Worm (Caenorhabditis elegans): ENCODE measurements around the gene F49C12.6.

The F49C12.6 gene

ce11 chrIV:9308975-9309374 lies at the start of gene F49C12.6:
F49C12.6 (minus strand) TSS chrIV:9309075.
- TF ChIP-seq him-1 (tag; optimal IDR thresholded peaks at IDR 0.05) (no peak), W03F9.2 (tag; optimal IDR thresholded peaks at IDR 0.05) (no peak), dao-5 (tag; optimal IDR thresholded peaks at IDR 0.05) (no peak)

- no peak for TF ChIP-seq W03F9.2 (tag; optimal IDR thresholded peaks at IDR 0.05)
- no peak for TF ChIP-seq him-1 (tag; optimal IDR thresholded peaks at IDR 0.05)
- TF ChIP-seq dao-5 (tag; optimal IDR thresholded peaks at IDR 0.05): no peak
Measured at ce11 chrIV:9353728-9354127, 44.9 kb upstream of the F49C12.6 start.

ce11 chrIV:9343102-9343599 lies 34.3 kb upstream of the F49C12.6 start, which contains the start of gene pigc-1:
pigc-1 (minus strand) TSS chrIV:9343152.
- peak; percentile 1 for TF ChIP-seq W03F9.2 (tag; optimal IDR thresholded peaks at IDR 0.05)
- TF ChIP-seq him-1 (tag; optimal IDR thresholded peaks at IDR 0.05): no peak

- TF ChIP-seq dao-5 (tag; optimal IDR thresholded peaks at IDR 0.05) (no peak), W03F9.2 (tag; optimal IDR thresholded peaks at IDR 0.05) (peak; percentile 22)
Measured at ce11 chrIV:9341591-9341990, 32.7 kb upstream of the F49C12.6 start, which contains the start of gene vps-26. vps-26 (minus strand) TSS chrIV:9341790.

ce11 chrIV:9339205-9339604 lies 30.3 kb upstream of the F49C12.6 start, which contains the start of gene T20D3.6:
T20D3.6 (minus strand) TSS chrIV:9339305.
- no peak for TF ChIP-seq him-1 (tag; optimal IDR thresholded peaks at IDR 0.05)
- TF ChIP-seq dao-5 (tag; optimal IDR thresholded peaks at IDR 0.05): no peak
- no peak for TF ChIP-seq W03F9.2 (tag; optimal IDR thresholded peaks at IDR 0.05)

- no peak for TF ChIP-seq him-1 (tag; optimal IDR thresholded peaks at IDR 0.05)
- no peak for TF ChIP-seq dao-5 (tag; optimal IDR thresholded peaks at IDR 0.05)
- no peak for TF ChIP-seq W03F9.2 (tag; optimal IDR thresholded peaks at IDR 0.05)
Measured at ce11 chrIV:9336538-9337090, 27.7 kb upstream of the F49C12.6 start, which contains the start of gene T20D3.5. T20D3.5 (plus strand) TSS chrIV:9337040.

ce11 chrIV:9335552-9336251 lies 26.8 kb upstream of the F49C12.6 start, which contains the start of the genes coa-4 and T20D3.14:
coa-4 (minus strand) TSS chrIV:9335602.
T20D3.14 (minus strand) TSS chrIV:9335909.
- TF ChIP-seq him-1 (tag; optimal IDR thresholded peaks at IDR 0.05) (no peak), W03F9.2 (tag; optimal IDR thresholded peaks at IDR 0.05) (no peak), dao-5 (tag; optimal IDR thresholded peaks at IDR 0.05) (no peak)

ce11 chrIV:9333007-9333406 lies 24.1 kb upstream of the F49C12.6 start:
- TF ChIP-seq dao-5 (tag; optimal IDR thresholded peaks at IDR 0.05): no peak
- no peak for TF ChIP-seq W03F9.2 (tag; optimal IDR thresholded peaks at IDR 0.05)
- TF ChIP-seq him-1 (tag; optimal IDR thresholded peaks at IDR 0.05): no peak

- no peak for TF ChIP-seq W03F9.2 (tag; optimal IDR thresholded peaks at IDR 0.05)
- TF ChIP-seq him-1 (tag; optimal IDR thresholded peaks at IDR 0.05): no peak
- TF ChIP-seq dao-5 (tag; optimal IDR thresholded peaks at IDR 0.05): no peak
Measured at ce11 chrIV:9330755-9331154, 21.9 kb upstream of the F49C12.6 start, which contains the start of gene nspg-7.1. nspg-7.1 (minus strand) TSS chrIV:9330855.

- TF ChIP-seq him-1 (tag; optimal IDR thresholded peaks at IDR 0.05) (no peak), W03F9.2 (tag; optimal IDR thresholded peaks at IDR 0.05) (no peak), dao-5 (tag; optimal IDR thresholded peaks at IDR 0.05) (no peak)
Measured at ce11 chrIV:9327706-9328105, 18.8 kb upstream of the F49C12.6 start, which contains the start of gene clec-183. clec-183 (plus strand) TSS chrIV:9328006.

ce11 chrIV:9323989-9324506 lies 15.2 kb upstream of the F49C12.6 start, which contains the start of the genes nspg-11 and F49C12.15:
nspg-11 (minus strand) TSS chrIV:9324089.
F49C12.15 (plus strand) TSS chrIV:9324456.
- TF ChIP-seq dao-5 (tag; optimal IDR thresholded peaks at IDR 0.05) (no peak), him-1 (tag; optimal IDR thresholded peaks at IDR 0.05) (no peak), W03F9.2 (tag; optimal IDR thresholded peaks at IDR 0.05) (no peak)

- TF ChIP-seq W03F9.2 (tag; optimal IDR thresholded peaks at IDR 0.05): no peak
- no peak for TF ChIP-seq dao-5 (tag; optimal IDR thresholded peaks at IDR 0.05)
- TF ChIP-seq him-1 (tag; optimal IDR thresholded peaks at IDR 0.05): no peak
Measured at ce11 chrIV:9322489-9322888, 13.6 kb upstream of the F49C12.6 start.

ce11 chrIV:9321039-9321851 lies 12.4 kb upstream of the F49C12.6 start, which contains the start of the genes F49C12.12 and vha-17:
F49C12.12 (minus strand) TSS chrIV:9321089.
vha-17 (plus strand) TSS chrIV:9321801.
- TF ChIP-seq dao-5 (tag; optimal IDR thresholded peaks at IDR 0.05) (no peak), him-1 (tag; optimal IDR thresholded peaks at IDR 0.05) (no peak), W03F9.2 (tag; optimal IDR thresholded peaks at IDR 0.05) (peak; percentile 28)
